Fruit fly (Drosophila melanogaster): ENCODE measurements around the gene CG11755.

DNA sequence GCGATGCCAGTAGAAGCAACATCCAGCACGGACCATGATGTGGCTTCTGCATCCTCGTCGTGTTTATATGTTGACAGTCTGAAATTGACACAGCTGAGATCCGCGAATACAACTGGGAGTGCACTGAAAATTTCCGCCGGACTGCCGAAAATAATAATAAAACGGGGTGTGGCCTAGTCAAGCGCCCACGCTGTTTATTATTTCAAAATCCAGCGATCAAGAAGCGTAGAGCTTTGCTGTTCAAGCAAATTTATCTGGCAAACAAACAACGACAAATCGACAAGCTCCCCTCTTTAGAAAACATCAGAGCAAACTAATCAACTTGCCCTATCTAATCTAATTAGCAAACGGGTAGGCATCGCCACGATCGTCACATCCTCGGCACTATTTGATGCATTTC is 22.7 kb upstream of the CG11755 start:
- TF ChIP-seq psq (optimal IDR thresholded peaks at IDR 0.05) = no peak
- TF ChIP-seq ttk (optimal IDR thresholded peaks at IDR 0.05) = no peak
